Fruit fly (Drosophila melanogaster) whole organism, adult: Measurements from ENCODE around the gene SIFaR.

Experiments used
- CG11617 ChIP-seq: fragments of 200-800 bp; sonication (Bioruptor generic); optimal IDR thresholded peaks from 2 replicates; lab custom pipeline; 2017; ENCODE audit warnings: mild to moderate bottlenecking, missing biosample characterization, missing genetic modification reagents, missing genetic modification characterization
- CG12768 ChIP-seq: fragments of 200-800 bp; sonication (Bioruptor generic); optimal IDR thresholded peaks from 2 replicates; lab custom pipeline; 2017; ENCODE audit warnings: missing biosample characterization, missing genetic modification characterization, mild to moderate bottlenecking, moderate library complexity, missing genetic modification reagents
- CG14711 ChIP-seq: fragments of 200-800 bp; sonication (Bioruptor generic); optimal IDR thresholded peaks from 2 replicates; lab custom pipeline; 2018; ENCODE audit warnings: missing biosample characterization, mild to moderate bottlenecking, missing genetic modification characterization, moderate library complexity
- CG5204 ChIP-seq: fragments of 200-800 bp; sonication (Bioruptor generic); optimal IDR thresholded peaks from 2 replicates; lab custom pipeline; 2016; ENCODE audit warnings: missing biosample characterization, missing genetic modification characterization
- Crg-1 ChIP-seq: fragments of 200-800 bp; sonication (Bioruptor generic); optimal IDR thresholded peaks from 2 replicates; lab custom pipeline; 2016; ENCODE audit warnings: missing biosample characterization, missing genetic modification characterization
- cic ChIP-seq: fragments of 200-800 bp; sonication (Bioruptor generic); optimal IDR thresholded peaks from 2 replicates; lab custom pipeline; 2017; ENCODE audit warnings: missing biosample characterization, mild to moderate bottlenecking, missing genetic modification characterization, moderate library complexity
- kay ChIP-seq: fragments of 200-800 bp; sonication (Bioruptor generic); peaks from one replicate; lab custom pipeline; 2016; ENCODE audit warnings: missing biosample characterization, missing genetic modification characterization, borderline replicate concordance
- ovo ChIP-seq: fragments of 200-800 bp; sonication (Bioruptor generic); optimal IDR thresholded peaks from 2 replicates; lab custom pipeline; 2016; ENCODE audit warnings: missing biosample characterization, missing genetic modification characterization
- pad ChIP-seq: fragments of 200-800 bp; sonication (Bioruptor generic); optimal IDR thresholded peaks from 3 replicates; lab custom pipeline; 2017; ENCODE audit warnings: missing biosample characterization, missing genetic modification characterization, mild to moderate bottlenecking, moderate library complexity, missing genetic modification reagents
- toe ChIP-seq: fragments of 200-800 bp; sonication (Bioruptor generic); optimal IDR thresholded peaks from 2 replicates; lab custom pipeline; 2016; ENCODE audit warnings: missing biosample characterization, missing genetic modification characterization

DNA sequence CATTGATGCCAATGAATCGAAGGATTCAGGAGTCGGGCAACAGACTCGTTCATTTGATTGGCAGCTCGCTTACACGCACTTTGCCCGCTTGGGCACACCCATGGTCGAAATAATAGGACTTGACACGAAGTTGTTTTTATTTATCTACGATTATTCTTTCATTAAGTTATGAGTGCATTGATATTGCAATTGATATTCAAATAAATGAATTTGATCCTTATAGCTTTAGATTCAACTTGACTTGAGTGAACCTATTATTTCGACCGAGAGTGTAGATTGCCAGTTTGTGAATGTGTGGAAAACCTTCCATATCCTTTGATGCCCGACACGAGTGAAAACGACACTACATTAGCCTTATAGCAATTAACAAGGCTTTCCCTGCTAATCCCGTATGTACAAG lies 36.7 kb upstream of the SIFaR start:
- TF ChIP-seq CG5204 (GFP tag; lab: Kevin White, UChicago) (peak; percentile 18), cic (GFP tag; lab: Kevin White, UChicago) (no peak), ovo (no peak), pad (no peak), CG11617 (no peak), Crg-1 (GFP tag; lab: Kevin White, UChicago) (no peak), CG12768 (GFP tag; lab: Kevin White, UChicago) (no peak), CG14711 (tag; lab: Kevin White, UChicago) (no peak), toe (GFP tag; lab: Kevin White, UChicago) (no peak), kay (GFP tag; lab: Kevin White, UChicago) (no peak)
